Worm (Caenorhabditis elegans) whole organism, early embryonic: ENCODE data around the gene rgs-6.

Experiments
- B0310.2 ChIP-seq: sonication (generic microtip); optimal IDR thresholded peaks from 2 replicates; lab custom pipeline; 2016; ENCODE audit warnings: mild to moderate bottlenecking, missing genetic modification characterization, missing compliant biosample characterization
- aly-1 ChIP-seq: sonication (generic microtip); optimal IDR thresholded peaks from 2 replicates; lab custom pipeline; 2016; ENCODE audit warnings: missing genetic modification characterization, missing compliant biosample characterization
- ama-1 ChIP-seq: fragments of 150-350 bp; optimal IDR thresholded peaks from 2 replicates; lab custom pipeline; 2014
- ets-7 ChIP-seq: sonication (generic microtip); optimal IDR thresholded peaks from 2 replicates; lab custom pipeline; 2016; ENCODE audit warnings: missing genotype, missing genetic modification characterization, missing compliant biosample characterization
- flt-1 ChIP-seq: fragments of 200-800 bp; sonication (Bioruptor generic); IDR thresholded peaks from 2 replicates; pipeline ENCODE4 v1.3.6; 2022; ENCODE audit warnings: missing genetic modification characterization, missing compliant biosample characterization
- hmbx-1 ChIP-seq: sonication (generic microtip); optimal IDR thresholded peaks from 2 replicates; lab custom pipeline; 2016; ENCODE audit warnings: mild to moderate bottlenecking, missing genetic modification characterization, missing compliant biosample characterization
- hmg-4 ChIP-seq: fragments of 200-800 bp; sonication (Bioruptor generic); optimal IDR thresholded peaks from 2 replicates; lab custom pipeline; 2018; ENCODE audit warnings: mild to moderate bottlenecking, missing genetic modification characterization, missing compliant biosample characterization
- hnd-1 ChIP-seq: sonication (generic microtip); optimal IDR thresholded peaks from 2 replicates; lab custom pipeline; 2016; ENCODE audit warnings: missing genetic modification characterization, missing compliant biosample characterization
- scrt-1 ChIP-seq: fragments of 200-800 bp; sonication (Bioruptor generic); IDR thresholded peaks from 2 replicates; pipeline ENCODE4 v1.3.6; 2022; ENCODE audit warnings: missing genetic modification characterization, missing compliant biosample characterization
- sea-1 ChIP-seq: fragments of 200-800 bp; sonication (Bioruptor generic); conservative IDR thresholded peaks from 2 replicates; pipeline ENCODE4 v1.3.6; 2022; ENCODE audit warnings: missing genetic modification characterization, missing compliant biosample characterization
- tbx-11 ChIP-seq: fragments of 200-800 bp; sonication (Bioruptor generic); IDR thresholded peaks from 2 replicates; pipeline ENCODE4 v1.3.6; 2022; ENCODE audit warnings: missing genetic modification characterization, missing compliant biosample characterization
- tbx-37 ChIP-seq: fragments of 200-800 bp; sonication (Bioruptor generic); conservative IDR thresholded peaks from 2 replicates; pipeline ENCODE4 v1.3.6; 2022; ENCODE audit warnings: missing genetic modification reagents, missing genetic modification characterization, missing compliant biosample characterization
- tra-4 ChIP-seq: sonication (generic microtip); optimal IDR thresholded peaks from 2 replicates; lab custom pipeline; 2017; ENCODE audit warnings: missing genetic modification characterization, missing compliant biosample characterization

ce11 chrX:5696197-5696596, 37.4 kb downstream of the rgs-6 start:
- TF ChIP-seq ama-1 (lab: Kevin White, UChicago) = no peak
- TF ChIP-seq ets-7 (tag; lab: Kevin White, UChicago) = no peak
- no peak for TF ChIP-seq hmbx-1 (tag; lab: Kevin White, UChicago)
- no peak for TF ChIP-seq B0310.2 (tag; lab: Kevin White, UChicago)
- no peak for TF ChIP-seq tra-4
- TF ChIP-seq aly-1 (tag; lab: Kevin White, UChicago) = no peak
- TF ChIP-seq flt-1 (GFP tag; lab: Robert Waterston, UW) = no peak
- TF ChIP-seq hmg-4 (GFP tag; lab: Kevin White, UChicago) = peak; percentile 59
- no peak for TF ChIP-seq hnd-1 (tag; lab: Kevin White, UChicago)
- no peak for TF ChIP-seq sea-1
- TF ChIP-seq tbx-37 = no peak
- no peak for TF ChIP-seq scrt-1
- no peak for TF ChIP-seq tbx-11 (GFP tag; lab: Robert Waterston, UW)
